Fruit fly (Drosophila melanogaster) whole organism, embryonic: ENCODE measurements around the gene CG18508.

ENCODE experiments used
- Adf1 ChIP-seq: fragments of 200-800 bp; sonication (Bioruptor generic); IDR thresholded peaks from 2 replicates; pipeline ENCODE4 v1.3.6; 2022; ENCODE audit warnings: missing biosample characterization, missing genetic modification characterization
- CG10979 ChIP-seq: fragments of 200-800 bp; sonication (Bioruptor generic); optimal IDR thresholded peaks from 2 replicates; lab custom pipeline; 2018; ENCODE audit warnings: missing biosample characterization, mild to moderate bottlenecking, missing genetic modification characterization, moderate library complexity
- CG12104 ChIP-seq: fragments of 200-800 bp; sonication (Bioruptor generic); optimal IDR thresholded peaks from 3 replicates; lab custom pipeline; 2016; ENCODE audit warnings: missing biosample characterization, missing genetic modification characterization
- CG13775 ChIP-seq: fragments of 200-800 bp; sonication (Bioruptor generic); optimal IDR thresholded peaks from 3 replicates; lab custom pipeline; 2017; ENCODE audit warnings: missing biosample characterization, mild to moderate bottlenecking, missing genetic modification characterization
- CG13894 ChIP-seq: fragments of 200-800 bp; sonication (Bioruptor generic); optimal IDR thresholded peaks from 3 replicates; lab custom pipeline; 2018; ENCODE audit warnings: missing biosample characterization, mild to moderate bottlenecking, missing genetic modification characterization, moderate library complexity
- CG14710 ChIP-seq: fragments of 200-800 bp; sonication (Bioruptor generic); optimal IDR thresholded peaks from 3 replicates; lab custom pipeline; 2019; ENCODE audit warnings: missing biosample characterization, mild to moderate bottlenecking, missing genetic modification characterization, moderate library complexity
- CG15011 ChIP-seq: fragments of 200-800 bp; sonication (Bioruptor generic); optimal IDR thresholded peaks from 3 replicates; lab custom pipeline; 2018; ENCODE audit warnings: missing biosample characterization, mild to moderate bottlenecking, missing genetic modification characterization
- CG15479 ChIP-seq: fragments of 200-800 bp; sonication (Bioruptor generic); optimal IDR thresholded peaks from 3 replicates; lab custom pipeline; 2019; ENCODE audit warnings: missing biosample characterization, mild to moderate bottlenecking, missing genetic modification characterization, moderate library complexity
- CG16813 ChIP-seq: fragments of 200-800 bp; sonication (Bioruptor generic); IDR thresholded peaks from 3 replicates; pipeline ENCODE4 v1.3.6; 2022; ENCODE audit warnings: missing biosample characterization, missing genetic modification characterization; ENCODE audit not compliant: partially characterized antibody
- CG16863 ChIP-seq: fragments of 200-800 bp; sonication (Bioruptor generic); optimal IDR thresholded peaks from 3 replicates; lab custom pipeline; 2016; ENCODE audit warnings: missing biosample characterization, missing genetic modification characterization
- CG17385 ChIP-seq: fragments of 200-800 bp; sonication (Bioruptor generic); optimal IDR thresholded peaks from 3 replicates; lab custom pipeline; 2018; ENCODE audit warnings: missing biosample characterization, mild to moderate bottlenecking, missing genetic modification characterization
- CG1832 ChIP-seq: fragments of 200-800 bp; sonication (Bioruptor generic); optimal IDR thresholded peaks from 2 replicates; lab custom pipeline; 2017; ENCODE audit warnings: missing biosample characterization, mild to moderate bottlenecking, missing genetic modification characterization, inconsistent platforms
- CG5953 ChIP-seq: fragments of 200-800 bp; sonication (Bioruptor generic); IDR thresholded peaks from 2 replicates; pipeline ENCODE4 v1.3.6; 2022; ENCODE audit warnings: missing biosample characterization, missing genetic modification characterization
- CG6272 ChIP-seq: fragments of 200-800 bp; sonication (Bioruptor generic); IDR thresholded peaks from 2 replicates; pipeline ENCODE4 v1.3.6; 2022; ENCODE audit warnings: missing biosample characterization, missing genetic modification characterization
- CG7556 ChIP-seq: fragments of 200-800 bp; sonication (Bioruptor generic); optimal IDR thresholded peaks from 2 replicates; lab custom pipeline; 2017; ENCODE audit warnings: missing biosample characterization, mild to moderate bottlenecking, missing genetic modification characterization
- CG8924 ChIP-seq: fragments of 200-800 bp; optimal IDR thresholded peaks from 3 replicates; lab custom pipeline; 2019; ENCODE audit warnings: missing biosample characterization, mild to moderate bottlenecking, missing genetic modification characterization, moderate library complexity
- CG9609 ChIP-seq: fragments of 200-800 bp; sonication (Bioruptor generic); optimal IDR thresholded peaks from 3 replicates; lab custom pipeline; 2016; ENCODE audit warnings: missing biosample characterization, missing genetic modification characterization
- CG9797 ChIP-seq: fragments of 200-800 bp; sonication (Bioruptor generic); optimal IDR thresholded peaks from 3 replicates; lab custom pipeline; 2018; ENCODE audit warnings: missing biosample characterization, mild to moderate bottlenecking, missing genetic modification characterization
- D ChIP-seq, 2 experiments: fragments of 200-800 bp in 1 of 2; fragments of >200 bp in 1 of 2; sonication (Bioruptor generic) in 1 of 2; optimal IDR thresholded peaks; 2 replicates in 1 of 2; 3 replicates in 1 of 2; lab custom pipeline; 2017; ENCODE audit warnings: mild to moderate bottlenecking in 1 of 2, missing biosample characterization in 1 of 2, missing genetic modification characterization in 1 of 2, missing genetic modification reagents in 1 of 2
- Deaf1 ChIP-seq: fragments of 200-800 bp; optimal IDR thresholded peaks from 3 replicates; lab custom pipeline; 2019; ENCODE audit warnings: missing biosample characterization, mild to moderate bottlenecking, missing genetic modification characterization, moderate library complexity
- Hey ChIP-seq: fragments of 200-800 bp; sonication (Bioruptor generic); optimal IDR thresholded peaks from 3 replicates; lab custom pipeline; 2018; ENCODE audit warnings: missing biosample characterization, mild to moderate bottlenecking, missing genetic modification characterization
- NC2α ChIP-seq: fragments of 200-800 bp; sonication (Bioruptor generic); optimal IDR thresholded peaks from 2 replicates; lab custom pipeline; 2016; ENCODE audit warnings: missing biosample characterization, missing genetic modification characterization
- NC2β ChIP-seq: fragments of 200-800 bp; sonication (Bioruptor generic); optimal IDR thresholded peaks from 2 replicates; lab custom pipeline; 2016; ENCODE audit warnings: missing biosample characterization, missing genetic modification characterization
- Trl ChIP-seq, 3 experiments: fragments of >200 bp in 2 of 3; fragments of 200-800 bp in 1 of 3; sonication (Bioruptor generic) in 1 of 3; optimal IDR thresholded peaks; 2 replicates in 1 of 3; 3 replicates in 2 of 3; lab custom pipeline; 2016 to 2017; ENCODE audit warnings: missing biosample characterization in 1 of 3, missing genetic modification characterization in 1 of 3
- Usf ChIP-seq: fragments of 200-800 bp; sonication (Bioruptor generic); optimal IDR thresholded peaks from 2 replicates; lab custom pipeline; 2017; ENCODE audit warnings: missing genotype, missing biosample characterization, missing genetic modification characterization
- Vsx1 ChIP-seq: fragments of 200-800 bp; sonication (Bioruptor generic); optimal IDR thresholded peaks from 2 replicates; lab custom pipeline; 2017; ENCODE audit warnings: missing biosample characterization, mild to moderate bottlenecking, missing genetic modification characterization, missing genetic modification reagents
- crc ChIP-seq: fragments of 200-800 bp; sonication (Bioruptor generic); optimal IDR thresholded peaks from 2 replicates; lab custom pipeline; 2016; ENCODE audit warnings: missing biosample characterization, missing genetic modification characterization
- crol ChIP-seq: fragments of 200-800 bp; sonication (Bioruptor generic); IDR thresholded peaks from 2 replicates; pipeline ENCODE4 v1.3.6; 2022; ENCODE audit warnings: missing biosample characterization, missing genetic modification characterization
- crp ChIP-seq, 2 experiments: fragments of 200-800 bp; sonication (Bioruptor generic); optimal IDR thresholded peaks; 2 replicates in 1 of 2; 3 replicates in 1 of 2; lab custom pipeline; 2017; ENCODE audit warnings: missing biosample characterization in 2 of 2, missing genetic modification characterization in 2 of 2, mild to moderate bottlenecking in 1 of 2, moderate library complexity in 1 of 2
- dmrt11E ChIP-seq: fragments of 200-800 bp; sonication (Bioruptor generic); optimal IDR thresholded peaks from 3 replicates; lab custom pipeline; 2018; ENCODE audit warnings: missing biosample characterization, mild to moderate bottlenecking, missing genetic modification characterization, moderate library complexity
- eve ChIP-seq, 2 experiments: fragments of >200 bp; optimal IDR thresholded peaks; 2 replicates each; lab custom pipeline; 2017; ENCODE audit warnings: missing biosample characterization in 2 of 2, missing genetic modification characterization in 2 of 2
- grn ChIP-seq: fragments of 200-800 bp; sonication (Bioruptor generic); optimal IDR thresholded peaks from 3 replicates; lab custom pipeline; 2017; ENCODE audit warnings: missing biosample characterization, missing genetic modification characterization
- gro ChIP-seq: fragments of 200-800 bp; sonication (Bioruptor generic); optimal IDR thresholded peaks from 2 replicates; lab custom pipeline; 2016; ENCODE audit warnings: missing biosample characterization, missing genetic modification characterization
- h ChIP-seq: fragments of >200 bp; optimal IDR thresholded peaks from 2 replicates; lab custom pipeline; 2017
- ind ChIP-seq: fragments of 200-800 bp; sonication (Bioruptor generic); optimal IDR thresholded peaks from 3 replicates; lab custom pipeline; 2016; ENCODE audit warnings: missing biosample characterization, missing genetic modification characterization
- jumu ChIP-seq: fragments of 200-800 bp; sonication (Bioruptor generic); optimal IDR thresholded peaks from 3 replicates; lab custom pipeline; 2016; ENCODE audit warnings: missing biosample characterization, missing genetic modification characterization
- lola ChIP-seq, 3 experiments: fragments of >200 bp in 2 of 3; fragments of 200-800 bp in 1 of 3; sonication (Bioruptor generic) in 1 of 3; optimal IDR thresholded peaks; 2 replicates each; lab custom pipeline; 2017 to 2019; ENCODE audit warnings: missing biosample characterization in 3 of 3, missing genetic modification characterization in 3 of 3, mild to moderate bottlenecking in 1 of 3, moderate library complexity in 1 of 3
- maf-S ChIP-seq: fragments of 200-800 bp; sonication (Bioruptor generic); optimal IDR thresholded peaks from 2 replicates; lab custom pipeline; 2016; ENCODE audit warnings: missing biosample characterization, missing genetic modification characterization
- odd ChIP-seq: fragments of 200-800 bp; sonication (Bioruptor generic); optimal IDR thresholded peaks from 2 replicates; lab custom pipeline; 2017; ENCODE audit warnings: missing biosample characterization, mild to moderate bottlenecking, missing genetic modification characterization
- onecut ChIP-seq: fragments of 200-800 bp; sonication (Bioruptor generic); IDR thresholded peaks from 2 replicates; pipeline ENCODE4 v1.3.6; 2022; ENCODE audit warnings: missing biosample characterization, missing genetic modification characterization
- org-1 ChIP-seq: fragments of 200-800 bp; sonication (Bioruptor generic); optimal IDR thresholded peaks from 2 replicates; lab custom pipeline; 2017; ENCODE audit warnings: missing biosample characterization, missing genetic modification characterization
- pros ChIP-seq: fragments of 200-800 bp; sonication (Bioruptor generic); optimal IDR thresholded peaks from 3 replicates; lab custom pipeline; 2019; ENCODE audit warnings: missing biosample characterization, mild to moderate bottlenecking, missing genetic modification characterization, moderate library complexity
- sens ChIP-seq: fragments of 200-800 bp; sonication (Bioruptor generic); peaks from one replicate; lab custom pipeline; 2016; ENCODE audit warnings: missing biosample characterization, missing genetic modification characterization
- sug ChIP-seq: fragments of 200-800 bp; optimal IDR thresholded peaks from 2 replicates; lab custom pipeline; 2019; ENCODE audit warnings: missing biosample characterization, mild to moderate bottlenecking, missing genetic modification characterization, moderate library complexity
- wor ChIP-seq: fragments of 200-800 bp; sonication (Bioruptor generic); IDR thresholded peaks from 2 replicates; pipeline ENCODE4 v1.3.6; 2022; ENCODE audit warnings: missing biosample characterization, missing genetic modification characterization
- yki ChIP-seq: fragments of >200 bp; optimal IDR thresholded peaks from 3 replicates; lab custom pipeline; 2018

Gene CG18508

dm6 chrX:3136338-3137086 lies 36.4 kb downstream of the CG18508 start (continued):
- peak; percentile 18 for TF ChIP-seq CG14710 (tag; lab: Kevin White, UChicago)
- TF ChIP-seq CG6272 (GFP tag; lab: Robert Waterston, UW) = no peak
- peak; percentile 37 for TF ChIP-seq Deaf1 (tag; lab: Kevin White, UChicago)
- TF ChIP-seq CG13894 = no peak
- no peak for TF ChIP-seq CG13775 (GFP tag; lab: Kevin White, UChicago)
- peak; percentile 67 for TF ChIP-seq grn (GFP tag; lab: Kevin White, UChicago)
- peak; percentile 19 for TF ChIP-seq maf-S (GFP tag; lab: Kevin White, UChicago)
- TF ChIP-seq org-1 = peak; percentile 25
- TF ChIP-seq crc (GFP tag; lab: Kevin White, UChicago) = no peak
- no peak for TF ChIP-seq sug
- peak; percentile 11 for TF ChIP-seq CG16863 (GFP tag; lab: Kevin White, UChicago)
- TF ChIP-seq CG10979 = no peak
- TF ChIP-seq dmrt11E = peak; percentile 4
- TF ChIP-seq NC2β (GFP tag; lab: Kevin White, UChicago) = peak; percentile 26
- TF ChIP-seq jumu (GFP tag; lab: Kevin White, UChicago) = no peak
- no peak for TF ChIP-seq Vsx1
- TF ChIP-seq eve (GFP tag; optimal IDR thresholded peaks at IDR 0.05; lab: Kevin White, UChicago) = no peak
- peak in 1 of 3 experiments; percentile 0 for TF ChIP-seq lola (GFP tag; optimal IDR thresholded peaks at IDR 0.05; lab: Kevin White, UChicago)
- TF ChIP-seq CG12104 = no peak
- no peak for TF ChIP-seq wor
- no peak for TF ChIP-seq CG5953 (GFP tag; lab: Robert Waterston, UW)
- no peak for TF ChIP-seq gro (GFP tag; lab: Kevin White, UChicago)
- no peak for TF ChIP-seq onecut (GFP tag; lab: Robert Waterston, UW)
- TF ChIP-seq CG9797 (GFP tag; lab: Kevin White, UChicago) = no peak
- no peak for TF ChIP-seq NC2α (GFP tag; lab: Kevin White, UChicago)
- TF ChIP-seq Usf (GFP tag; lab: Kevin White, UChicago) = no peak
- TF ChIP-seq odd = no peak
- TF ChIP-seq CG7556 (GFP tag; lab: Kevin White, UChicago) = no peak

- TF ChIP-seq crol (0 out of 2 replicates have a peak, but pooled peaks have one; percentile 8), ind (no peak), CG16813 (GFP tag; lab: Robert Waterston, UW) (no peak), Adf1 (GFP tag; lab: Robert Waterston, UW) (peak; percentile 55)
- TF ChIP-seq, all 482 proteins: peak for 2
Measured at dm6 chrX:3135620-3136019, 37.3 kb downstream of the CG18508 start.

- no peak for TF ChIP-seq CG15011
- TF ChIP-seq Trl (optimal IDR thresholded peaks at IDR 0.05; lab: Kevin White, UChicago) = peak; percentile 43 to 80
- no peak for TF ChIP-seq Trl (GFP tag; optimal IDR thresholded peaks at IDR 0.05; lab: Kevin White, UChicago)
- peak; percentile 64 for TF ChIP-seq sens
- TF ChIP-seq CG8924 = peak; percentile 2
- TF ChIP-seq yki (lab: Kevin White, UChicago) = peak; percentile 56
- no peak for TF ChIP-seq Vsx1
- no peak for TF ChIP-seq D (optimal IDR thresholded peaks at IDR 0.05; lab: Kevin White, UChicago)
- TF ChIP-seq D (GFP tag; optimal IDR thresholded peaks at IDR 0.05; lab: Kevin White, UChicago) = no peak
- TF ChIP-seq CG1832 = peak; percentile 82
- TF ChIP-seq Hey (tag; lab: Kevin White, UChicago) = no peak
- TF ChIP-seq CG15479 (GFP tag; lab: Kevin White, UChicago) = peak; percentile 45
- TF ChIP-seq pros = peak; percentile 81
- TF ChIP-seq CG17385 = peak; percentile 71
- no peak for TF ChIP-seq h
- no peak for TF ChIP-seq CG9609 (GFP tag; lab: Kevin White, UChicago)
- no peak for TF ChIP-seq crp (GFP tag; optimal IDR thresholded peaks at IDR 0.05; lab: Kevin White, UChicago)
- TF ChIP-seq, all 482 proteins: peak for 8
Measured at dm6 chrX:3135102-3135393, 37.9 kb downstream of the CG18508 start.
